Worm (Caenorhabditis elegans) whole organism, L1 larva: ENCODE data around the gene piki-1.
A peak's percentile ranks its signal among the peaks of the same experiment; 100 is the strongest.

Experiments used
- C16A3.4 ChIP-seq: fragments of 150-350 bp; optimal IDR thresholded peaks from 2 replicates; lab custom pipeline; 2014; ENCODE audit warnings: missing biosample characterization, missing genetic modification characterization
- C34B4.2 ChIP-seq: sonication (generic microtip); optimal IDR thresholded peaks from 2 replicates; lab custom pipeline; 2017; ENCODE audit warnings: mild to moderate bottlenecking, missing genetic modification characterization, missing compliant biosample characterization
- F16B12.6 ChIP-seq: fragments of 150-350 bp; optimal IDR thresholded peaks from 2 replicates; lab custom pipeline; 2014; ENCODE audit warnings: missing biosample characterization, missing genetic modification characterization
- Y116A8C.19 ChIP-seq: sonication (generic microtip); optimal IDR thresholded peaks from 2 replicates; lab custom pipeline; 2016; ENCODE audit warnings: missing compliant biosample characterization, missing genetic modification characterization, borderline replicate concordance
- ama-1 ChIP-seq: fragments of 150-350 bp; optimal IDR thresholded peaks from 2 replicates; lab custom pipeline; 2014
- blmp-1 ChIP-seq: fragments of 150-350 bp; optimal IDR thresholded peaks from 2 replicates; lab custom pipeline; 2014; ENCODE audit warnings: missing biosample characterization, missing genetic modification characterization
- ceh-90 ChIP-seq: sonication (generic microtip); optimal IDR thresholded peaks from 2 replicates; lab custom pipeline; 2016; ENCODE audit warnings: missing genetic modification characterization, missing compliant biosample characterization
- ces-1 ChIP-seq: fragments of 150-350 bp; optimal IDR thresholded peaks from 2 replicates; lab custom pipeline; 2014; ENCODE audit warnings: missing biosample characterization, missing genetic modification reagents, missing genetic modification characterization
- efl-1 ChIP-seq, 4 experiments: fragments of 150-350 bp; optimal IDR thresholded peaks in 3 of 4; peaks in 1 of 4; 1 replicate in 1 of 4; 2 replicates in 3 of 4; lab custom pipeline; 2014; ENCODE audit warnings: missing biosample characterization in 2 of 4, missing genetic modification characterization in 2 of 4, missing genetic modification reagents in 2 of 4
- elt-2 ChIP-seq: sonication (generic microtip); optimal IDR thresholded peaks from 2 replicates; lab custom pipeline; 2016; ENCODE audit warnings: missing genetic modification characterization, mild to moderate bottlenecking, inconsistent platforms, missing compliant biosample characterization, missing genetic modification reagents
- elt-3 ChIP-seq, 6 experiments: fragments of 150-350 bp in 1 of 6; sonication (generic microtip); optimal IDR thresholded peaks; 2 replicates each; lab custom pipeline; 2017 to 2018; ENCODE audit warnings: missing biosample characterization in 6 of 6, missing genetic modification characterization in 6 of 6, inconsistent platforms in 1 of 6
- fkh-8 ChIP-seq: sonication (generic microtip); optimal IDR thresholded peaks from 2 replicates; lab custom pipeline; 2016; ENCODE audit warnings: mild to moderate bottlenecking, missing genetic modification characterization, missing compliant biosample characterization
- grh-1 ChIP-seq: fragments of 200-800 bp; sonication (Bioruptor generic); IDR thresholded peaks from 2 replicates; pipeline ENCODE4 v1.3.6; 2022; ENCODE audit warnings: missing genetic modification reagents, missing genetic modification characterization, missing compliant biosample characterization
- hlh-4 ChIP-seq: sonication (generic microtip); optimal IDR thresholded peaks from 2 replicates; lab custom pipeline; 2016; ENCODE audit warnings: mild to moderate bottlenecking, missing genetic modification characterization, missing compliant biosample characterization
- hpl-2 ChIP-seq: fragments of 150-350 bp; optimal IDR thresholded peaks from 2 replicates; lab custom pipeline; 2014; ENCODE audit warnings: missing biosample characterization, missing genetic modification reagents, missing genetic modification characterization
- isw-1 ChIP-seq: fragments of 200-800 bp; sonication (Bioruptor generic); IDR thresholded peaks from 2 replicates; pipeline ENCODE4 v1.3.6; 2022; ENCODE audit warnings: missing genetic modification characterization, missing compliant biosample characterization
- lin-14 ChIP-seq: fragments of 200-800 bp; sonication (Bioruptor generic); optimal IDR thresholded peaks from 2 replicates; lab custom pipeline; 2018; ENCODE audit warnings: mild to moderate bottlenecking, missing genetic modification characterization, moderate library complexity, missing compliant biosample characterization
- lin-15B ChIP-seq: fragments of 150-350 bp; sonication (generic microtip); optimal IDR thresholded peaks from 3 replicates; lab custom pipeline; 2014; ENCODE audit warnings: missing biosample characterization, missing genetic modification characterization
- lin-35 ChIP-seq, 2 experiments: fragments of 150-350 bp; optimal IDR thresholded peaks; 2 replicates each; lab custom pipeline; 2014; ENCODE audit warnings: missing biosample characterization in 2 of 2, missing genetic modification characterization in 2 of 2, missing genetic modification reagents in 2 of 2
- lin-39 ChIP-seq: fragments of 150-350 bp; optimal IDR thresholded peaks from 2 replicates; lab custom pipeline; 2014; ENCODE audit warnings: missing biosample characterization, missing genetic modification reagents, missing genetic modification characterization
- lir-3 ChIP-seq: sonication (generic microtip); optimal IDR thresholded peaks from 2 replicates; lab custom pipeline; 2016; ENCODE audit warnings: mild to moderate bottlenecking, missing genetic modification characterization, moderate library complexity, missing compliant biosample characterization; ENCODE audit not compliant: poor library complexity
- lsy-2 ChIP-seq, 2 experiments: fragments of 150-350 bp; optimal IDR thresholded peaks; 2 replicates each; lab custom pipeline; 2014; ENCODE audit warnings: missing biosample characterization in 2 of 2, missing genetic modification characterization in 2 of 2
- mef-2 ChIP-seq: fragments of 150-350 bp; optimal IDR thresholded peaks from 2 replicates; lab custom pipeline; 2014; ENCODE audit warnings: missing biosample characterization, missing genetic modification characterization
- nhr-11 ChIP-seq: fragments of 150-350 bp; optimal IDR thresholded peaks from 2 replicates; lab custom pipeline; 2014; ENCODE audit warnings: missing biosample characterization, missing genetic modification characterization
- nhr-12 ChIP-seq: sonication (generic microtip); optimal IDR thresholded peaks from 2 replicates; lab custom pipeline; 2017; ENCODE audit warnings: missing biosample characterization, missing genetic modification characterization
- nhr-19 ChIP-seq: fragments of 200-800 bp; sonication (Bioruptor generic); conservative IDR thresholded peaks from 2 replicates; pipeline ENCODE4 v1.3.6; 2022; ENCODE audit warnings: missing genetic modification characterization, missing compliant biosample characterization
- nhr-20 ChIP-seq: sonication (generic microtip); optimal IDR thresholded peaks from 2 replicates; lab custom pipeline; 2016; ENCODE audit warnings: mild to moderate bottlenecking, missing genetic modification characterization, missing compliant biosample characterization
- nhr-28 ChIP-seq: fragments of 150-350 bp; optimal IDR thresholded peaks from 2 replicates; lab custom pipeline; 2014; ENCODE audit warnings: missing biosample characterization, missing genetic modification characterization
- nhr-76 ChIP-seq: sonication (generic microtip); optimal IDR thresholded peaks from 2 replicates; lab custom pipeline; 2017; ENCODE audit warnings: missing biosample characterization, missing genetic modification characterization
- nhr-77 ChIP-seq: fragments of 150-350 bp; optimal IDR thresholded peaks from 2 replicates; lab custom pipeline; 2014; ENCODE audit warnings: missing biosample characterization, missing genetic modification characterization
- nhr-85 ChIP-seq: sonication (generic microtip); peaks from one replicate; lab custom pipeline; 2016; ENCODE audit warnings: missing genetic modification characterization, inconsistent platforms, missing compliant biosample characterization
- nhr-90 ChIP-seq: sonication (generic microtip); optimal IDR thresholded peaks from 2 replicates; lab custom pipeline; 2016; ENCODE audit warnings: mild to moderate bottlenecking, missing genetic modification characterization, missing compliant biosample characterization; ENCODE audit not compliant: poor library complexity
- pqm-1 ChIP-seq: sonication (generic microtip); optimal IDR thresholded peaks from 3 replicates; lab custom pipeline; 2017; ENCODE audit warnings: missing biosample characterization, missing genetic modification characterization
- rnt-1 ChIP-seq: sonication (generic microtip); optimal IDR thresholded peaks from 2 replicates; lab custom pipeline; 2016; ENCODE audit warnings: mild to moderate bottlenecking, missing genetic modification characterization, moderate library complexity, missing compliant biosample characterization
- snpc-4 ChIP-seq: fragments of 150-350 bp; optimal IDR thresholded peaks from 2 replicates; lab custom pipeline; 2014; ENCODE audit warnings: missing biosample characterization, missing genetic modification characterization
- sptf-1 ChIP-seq: fragments of 150-350 bp; optimal IDR thresholded peaks from 2 replicates; lab custom pipeline; 2014; ENCODE audit warnings: missing biosample characterization, missing genetic modification characterization
- sup-37 ChIP-seq: fragments of 200-800 bp; sonication (Bioruptor generic); optimal IDR thresholded peaks from 2 replicates; lab custom pipeline; 2018; ENCODE audit warnings: mild to moderate bottlenecking, missing genetic modification characterization, missing compliant biosample characterization
- swsn-7 ChIP-seq: sonication (generic microtip); optimal IDR thresholded peaks from 2 replicates; lab custom pipeline; 2016; ENCODE audit warnings: missing genetic modification characterization, missing compliant biosample characterization
- tlp-1 ChIP-seq: fragments of 150-350 bp; optimal IDR thresholded peaks from 2 replicates; lab custom pipeline; 2014; ENCODE audit warnings: missing biosample characterization, missing genetic modification characterization
- unc-62 ChIP-seq: fragments of 150-350 bp; optimal IDR thresholded peaks from 2 replicates; lab custom pipeline; 2014; ENCODE audit warnings: missing biosample characterization, missing genetic modification reagents, missing genetic modification characterization
- unc-86 ChIP-seq: sonication (generic microtip); optimal IDR thresholded peaks from 2 replicates; lab custom pipeline; 2016; ENCODE audit warnings: missing genetic modification characterization, missing compliant biosample characterization
- vab-15 ChIP-seq: sonication (generic microtip); optimal IDR thresholded peaks from 2 replicates; lab custom pipeline; 2017; ENCODE audit warnings: missing genotype, mild to moderate bottlenecking, missing genetic modification characterization, missing compliant biosample characterization
- zag-1 ChIP-seq: fragments of 150-350 bp; optimal IDR thresholded peaks from 2 replicates; lab custom pipeline; 2014; ENCODE audit warnings: missing biosample characterization, missing genetic modification characterization
- zip-4 ChIP-seq: fragments of 200-800 bp; sonication (Bioruptor generic); optimal IDR thresholded peaks from 2 replicates; lab custom pipeline; 2018; ENCODE audit warnings: mild to moderate bottlenecking, missing genetic modification characterization, moderate library complexity, missing compliant biosample characterization
- ztf-11 ChIP-seq, 2 experiments: sonication (generic microtip); optimal IDR thresholded peaks; 2 replicates each; lab custom pipeline; 2016 to 2017; ENCODE audit warnings: missing genetic modification characterization in 2 of 2, missing biosample characterization in 1 of 2, missing compliant biosample characterization in 1 of 2
- ztf-4 ChIP-seq: fragments of 150-350 bp; optimal IDR thresholded peaks from 2 replicates; lab custom pipeline; 2014; ENCODE audit warnings: missing biosample characterization, missing genetic modification characterization

piki-1 gene

ce11 chrX:15246595-15246994, 396 bp upstream of the piki-1 start:
- TF ChIP-seq swsn-7 (tag; lab: Kevin White, UChicago) (no peak), F16B12.6 (tag; lab: Kevin White, UChicago) (peak; percentile 72), ces-1 (GFP tag; lab: Kevin White, UChicago) (no peak), nhr-76 (tag; lab: Kevin White, UChicago) (no peak), lin-35 (GFP tag; optimal IDR thresholded peaks at IDR 0.05; lab: Kevin White, UChicago) (peak in 1 of 2 experiments; percentile 47), fkh-8 (tag; lab: Kevin White, UChicago) (no peak), lin-14 (GFP tag; lab: Kevin White, UChicago) (peak; percentile 76), zag-1 (tag; lab: Kevin White, UChicago) (no peak), lir-3 (no peak), ztf-11 (tag; optimal IDR thresholded peaks at IDR 0.05; lab: Kevin White, UChicago) (no peak), blmp-1 (tag; lab: Kevin White, UChicago) (peak; percentile 69), C16A3.4 (tag; lab: Kevin White, UChicago) (peak; percentile 17), nhr-20 (tag; lab: Kevin White, UChicago) (peak; percentile 39), elt-3 (tag; optimal IDR thresholded peaks at IDR 0.05; lab: Kevin White, UChicago) (peak in 1 of 6 experiments; percentile 23), tlp-1 (tag; lab: Kevin White, UChicago) (no peak), sup-37 (GFP tag; lab: Kevin White, UChicago) (no peak), lin-15B (tag; lab: Kevin White, UChicago) (no peak), ama-1 (lab: Kevin White, UChicago) (no peak), Y116A8C.19 (tag; lab: Kevin White, UChicago) (no peak), zip-4 (GFP tag; lab: Kevin White, UChicago) (no peak)

- TF ChIP-seq nhr-90 (tag; lab: Kevin White, UChicago) (no peak), unc-86 (tag; lab: Kevin White, UChicago) (no peak), rnt-1 (no peak), grh-1 (no peak), ztf-4 (no peak), fkh-8 (tag; lab: Kevin White, UChicago) (no peak), snpc-4 (tag; lab: Kevin White, UChicago) (no peak), nhr-20 (tag; lab: Kevin White, UChicago) (no peak), hpl-2 (GFP tag; lab: Kevin White, UChicago) (no peak), nhr-28 (tag; lab: Kevin White, UChicago) (no peak), isw-1 (GFP tag; lab: Robert Waterston, UW) (no peak), nhr-85 (tag; lab: Kevin White, UChicago) (no peak), lin-39 (no peak), nhr-11 (tag; lab: Kevin White, UChicago) (no peak), vab-15 (no peak), nhr-19 (no peak), nhr-12 (no peak), sptf-1 (tag; lab: Kevin White, UChicago) (no peak)
Observed at ce11 chrX:15242726-15243125, 3.5 kb downstream of the piki-1 start.

- TF ChIP-seq lin-39 (no peak), ceh-90 (tag; lab: Kevin White, UChicago) (no peak), nhr-19 (no peak), hlh-4 (tag; lab: Kevin White, UChicago) (no peak), nhr-77 (tag; lab: Kevin White, UChicago) (no peak), fkh-8 (tag; lab: Kevin White, UChicago) (no peak), nhr-11 (tag; lab: Kevin White, UChicago) (no peak), C34B4.2 (tag; lab: Kevin White, UChicago) (no peak), unc-86 (tag; lab: Kevin White, UChicago) (no peak), nhr-28 (tag; lab: Kevin White, UChicago) (no peak), elt-2 (peak; percentile 1), lsy-2 (tag; optimal IDR thresholded peaks at IDR 0.05; lab: Kevin White, UChicago) (no peak), efl-1 (optimal IDR thresholded peaks at IDR 0.05; lab: Kevin White, UChicago) (no peak), efl-1 (GFP tag; optimal IDR thresholded peaks at IDR 0.05 in 1 of 2; lab: Kevin White, UChicago) (peak in 1 of 2 experiments; percentile 67), mef-2 (tag; lab: Kevin White, UChicago) (no peak), lin-14 (GFP tag; lab: Kevin White, UChicago) (no peak), swsn-7 (tag; lab: Kevin White, UChicago) (no peak), pqm-1 (tag; lab: Kevin White, UChicago) (no peak), unc-62 (no peak)
Observed at ce11 chrX:15241169-15241568, 5.0 kb downstream of the piki-1 start.
